Worm (Caenorhabditis elegans) whole organism, L2 larva: Measurements from ENCODE around the gene nonu-1.

ENCODE experiments used
- F13H6.1 ChIP-seq: sonication (generic microtip); optimal IDR thresholded peaks from 2 replicates; lab custom pipeline; 2016; ENCODE audit warnings: missing genetic modification characterization, missing compliant biosample characterization
- R02D3.7 ChIP-seq: fragments of 150-350 bp; optimal IDR thresholded peaks from 2 replicates; lab custom pipeline; 2014; ENCODE audit warnings: missing biosample characterization, missing genetic modification characterization
- Y55F3AM.14 ChIP-seq: fragments of 200-800 bp; sonication (Bioruptor generic); optimal IDR thresholded peaks from 2 replicates; lab custom pipeline; 2018; ENCODE audit warnings: mild to moderate bottlenecking, missing genetic modification characterization, missing compliant biosample characterization
- aly-2 ChIP-seq: fragments of 150-350 bp; optimal IDR thresholded peaks from 2 replicates; lab custom pipeline; 2014; ENCODE audit warnings: missing biosample characterization, missing genetic modification characterization
- egl-27 ChIP-seq: sonication (generic microtip); optimal IDR thresholded peaks from 3 replicates; lab custom pipeline; 2017; ENCODE audit warnings: missing biosample characterization, missing genetic modification reagents, missing genetic modification characterization
- elt-1 ChIP-seq: fragments of 150-350 bp; optimal IDR thresholded peaks from 2 replicates; lab custom pipeline; 2014; ENCODE audit warnings: missing biosample characterization, missing genetic modification characterization
- fos-1 ChIP-seq: fragments of 150-350 bp; optimal IDR thresholded peaks from 2 replicates; lab custom pipeline; 2014; ENCODE audit warnings: missing biosample characterization, missing genetic modification characterization
- lin-11 ChIP-seq: fragments of 150-350 bp; sonication (generic microtip); optimal IDR thresholded peaks from 2 replicates; lab custom pipeline; 2014; ENCODE audit warnings: missing biosample characterization, missing genetic modification characterization, inconsistent platforms, mixed read lengths
- lin-13 ChIP-seq: fragments of 150-350 bp; optimal IDR thresholded peaks from 2 replicates; lab custom pipeline; 2014; ENCODE audit warnings: missing biosample characterization, missing genetic modification reagents, missing genetic modification characterization
- lsy-2 ChIP-seq, 2 experiments: fragments of 150-350 bp in 1 of 2; sonication (generic microtip) in 1 of 2; optimal IDR thresholded peaks; 2 replicates each; lab custom pipeline; 2014 to 2017; ENCODE audit warnings: missing biosample characterization in 2 of 2, missing genetic modification characterization in 2 of 2
- mbf-1 ChIP-seq: sonication (generic microtip); optimal IDR thresholded peaks from 2 replicates; lab custom pipeline; 2017; ENCODE audit warnings: missing biosample characterization, missing genetic modification characterization
- mdl-1 ChIP-seq, 2 experiments: fragments of 150-350 bp in 1 of 2; sonication (generic microtip) in 1 of 2; optimal IDR thresholded peaks; 2 replicates each; lab custom pipeline; 2017; ENCODE audit warnings: missing biosample characterization in 2 of 2, missing genetic modification characterization in 2 of 2
- nhr-10 ChIP-seq: sonication (generic microtip); optimal IDR thresholded peaks from 2 replicates; lab custom pipeline; 2017; ENCODE audit warnings: missing biosample characterization, missing genetic modification characterization
- nhr-12 ChIP-seq: fragments of 150-350 bp; optimal IDR thresholded peaks from 2 replicates; lab custom pipeline; 2014; ENCODE audit warnings: missing biosample characterization, missing genetic modification characterization
- nhr-129 ChIP-seq: fragments of 150-350 bp; optimal IDR thresholded peaks from 2 replicates; lab custom pipeline; 2014; ENCODE audit warnings: missing biosample characterization, missing genetic modification characterization
- nhr-23 ChIP-seq: fragments of 150-350 bp; optimal IDR thresholded peaks from 2 replicates; lab custom pipeline; 2014; ENCODE audit warnings: missing biosample characterization, missing genetic modification reagents, missing genetic modification characterization
- nhr-237 ChIP-seq: fragments of 150-350 bp; optimal IDR thresholded peaks from 2 replicates; lab custom pipeline; 2014; ENCODE audit warnings: missing biosample characterization, missing genetic modification characterization
- nhr-25 ChIP-seq: fragments of 150-350 bp; sonication (generic microtip); optimal IDR thresholded peaks from 3 replicates; lab custom pipeline; 2014; ENCODE audit warnings: missing biosample characterization, missing genetic modification characterization
- nhr-6 ChIP-seq: fragments of 150-350 bp; optimal IDR thresholded peaks from 2 replicates; lab custom pipeline; 2014; ENCODE audit warnings: missing biosample characterization, missing genetic modification characterization
- nhr-77 ChIP-seq: fragments of 150-350 bp; optimal IDR thresholded peaks from 2 replicates; lab custom pipeline; 2014; ENCODE audit warnings: missing biosample characterization, missing genetic modification characterization
- peb-1 ChIP-seq: fragments of 150-350 bp; optimal IDR thresholded peaks from 2 replicates; lab custom pipeline; 2014; ENCODE audit warnings: missing biosample characterization, missing genetic modification characterization
- skn-1 ChIP-seq: sonication (generic microtip); optimal IDR thresholded peaks from 2 replicates; lab custom pipeline; 2017; ENCODE audit warnings: missing biosample characterization, missing genetic modification characterization
- sma-3 ChIP-seq: sonication (generic microtip); optimal IDR thresholded peaks from 2 replicates; lab custom pipeline; 2016; ENCODE audit warnings: missing genetic modification reagents, missing genetic modification characterization, missing compliant biosample characterization
- sma-9 ChIP-seq, 2 experiments: fragments of 150-350 bp in 1 of 2; sonication (generic microtip) in 1 of 2; optimal IDR thresholded peaks; 2 replicates each; lab custom pipeline; 2014 to 2016; ENCODE audit warnings: missing genetic modification characterization in 2 of 2, mild to moderate bottlenecking in 1 of 2, missing biosample characterization in 1 of 2, missing compliant biosample characterization in 1 of 2, missing genetic modification reagents in 1 of 2, moderate library complexity in 1 of 2
- unc-39 ChIP-seq: fragments of 150-350 bp; optimal IDR thresholded peaks from 2 replicates; lab custom pipeline; 2014; ENCODE audit warnings: missing biosample characterization, missing genetic modification characterization
- unc-55 ChIP-seq: fragments of 150-350 bp; sonication (generic microtip); optimal IDR thresholded peaks from 3 replicates; lab custom pipeline; 2014; ENCODE audit warnings: missing biosample characterization, missing genetic modification reagents, missing genetic modification characterization

nonu-1 gene

DNA sequence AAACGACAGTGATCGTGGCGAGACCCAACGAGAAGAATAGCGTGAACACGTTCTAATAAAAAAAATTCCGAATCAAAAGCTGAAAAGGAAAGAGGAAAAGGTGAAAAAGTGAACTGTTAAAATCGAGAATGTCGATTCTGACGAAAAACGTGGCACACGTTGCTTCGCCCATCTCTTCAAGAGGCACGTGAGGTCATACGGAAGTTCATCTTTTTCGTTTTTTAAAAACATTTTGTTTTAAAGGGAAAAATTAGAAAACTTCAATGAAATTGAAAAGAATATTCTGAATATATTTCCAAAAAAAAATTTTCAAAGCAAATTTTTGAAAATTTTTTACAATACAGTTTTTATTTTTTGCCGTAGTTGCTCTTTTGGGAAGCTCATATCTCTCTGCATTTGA lies 38.5 kb downstream of the nonu-1 start, which contains the start of gene C38D4.7:
TSS of gene C38D4.7 (minus strand) at position 101 of the 400 bp plus-strand sequence.
- TF ChIP-seq egl-27 (tag; lab: Kevin White, UChicago) (no peak), peb-1 (no peak), sma-9 (GFP tag; optimal IDR thresholded peaks at IDR 0.05; lab: Kevin White, UChicago) (no peak), sma-9 (tag; optimal IDR thresholded peaks at IDR 0.05; lab: Kevin White, UChicago) (no peak), aly-2 (tag; lab: Kevin White, UChicago) (no peak), R02D3.7 (tag; lab: Kevin White, UChicago) (no peak), Y55F3AM.14 (GFP tag; lab: Kevin White, UChicago) (no peak), nhr-12 (tag; lab: Kevin White, UChicago) (no peak), sma-3 (no peak), elt-1 (tag; lab: Kevin White, UChicago) (no peak), nhr-23 (no peak), unc-39 (tag; lab: Kevin White, UChicago) (no peak), nhr-25 (tag; lab: Kevin White, UChicago) (no peak), nhr-129 (no peak), skn-1 (no peak), nhr-237 (tag; lab: Kevin White, UChicago) (no peak), lin-13 (GFP tag; lab: Kevin White, UChicago) (no peak), mdl-1 (tag; optimal IDR thresholded peaks at IDR 0.05; lab: Kevin White, UChicago) (no peak), unc-55 (no peak)

DNA sequence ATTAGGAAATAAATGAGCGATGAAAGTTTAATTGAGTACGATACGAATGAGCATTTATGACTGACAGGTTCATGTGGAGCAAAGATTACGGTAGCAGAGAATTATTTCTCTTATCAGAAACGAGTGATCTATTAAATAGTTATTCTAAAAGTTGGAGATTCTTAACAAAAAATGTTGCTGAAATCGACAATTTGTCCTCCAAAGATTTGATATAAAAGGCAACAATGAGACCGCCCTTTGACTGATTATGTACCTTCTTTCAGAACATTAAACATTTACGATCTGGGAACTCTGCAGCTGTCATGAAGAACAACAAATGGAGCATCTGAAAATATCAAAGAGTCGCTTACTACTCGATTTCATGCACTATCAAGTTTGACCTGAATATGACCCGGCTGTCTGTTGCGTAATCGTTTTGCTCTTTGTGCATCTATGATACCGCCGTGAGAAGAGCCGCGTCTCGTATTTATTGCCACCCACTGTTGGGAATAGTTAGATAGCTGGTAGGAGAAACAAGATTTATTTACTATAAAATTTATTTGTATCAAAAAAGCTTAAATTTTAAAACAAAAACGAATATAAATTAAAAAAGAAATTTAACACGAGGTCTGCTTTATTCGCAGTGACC lies 40.1 kb downstream of the nonu-1 start, which contains the start of gene pal-1:
TSS of gene pal-1 (minus strand) at position 51 of the 628 bp plus-strand sequence.
- TF ChIP-seq lin-11 (tag; lab: Kevin White, UChicago): no peak

DNA sequence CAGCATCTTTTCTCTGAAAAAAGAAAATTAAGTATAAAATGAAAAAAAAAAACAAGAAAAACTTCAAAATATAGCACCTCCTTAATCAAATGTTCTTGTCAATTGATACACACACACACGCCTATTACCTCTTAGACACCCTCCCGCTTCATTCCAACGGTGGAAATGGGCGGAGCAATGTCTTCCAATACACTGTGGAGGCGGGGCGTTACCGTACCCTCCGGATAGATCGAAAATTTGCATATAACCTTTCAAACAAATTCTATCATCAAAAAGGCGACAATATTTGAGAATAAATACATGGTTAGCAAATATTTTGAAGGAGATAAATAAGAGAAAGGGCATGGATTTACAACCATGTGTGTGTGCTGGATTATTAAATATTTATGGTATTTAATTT lies 41.6 kb downstream of the nonu-1 start:
- TF ChIP-seq lsy-2 (tag; optimal IDR thresholded peaks at IDR 0.05; lab: Kevin White, UChicago) (peak in 1 of 2 experiments; percentile 63), elt-1 (tag; lab: Kevin White, UChicago) (no peak), nhr-77 (tag; lab: Kevin White, UChicago) (no peak)

DNA sequence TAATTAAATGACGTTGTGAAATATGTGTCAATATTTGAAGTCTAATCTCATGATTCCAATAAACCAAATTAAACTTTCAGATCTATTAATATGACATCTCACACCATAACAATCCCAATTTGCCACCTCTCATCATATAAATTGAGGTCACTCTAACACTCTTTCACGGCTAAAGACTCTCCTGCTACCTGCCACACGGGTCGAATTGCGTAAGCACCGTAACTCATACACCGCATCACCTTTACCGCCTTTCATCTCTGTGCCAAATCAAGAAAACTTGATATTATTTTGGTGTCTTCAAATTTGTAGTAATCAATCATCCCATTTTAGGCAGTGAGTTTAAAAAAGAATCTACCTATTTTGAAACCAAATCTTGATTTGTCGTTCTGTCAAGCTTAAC lies 43.4 kb downstream of the nonu-1 start:
- TF ChIP-seq F13H6.1 (no peak), nhr-25 (tag; lab: Kevin White, UChicago) (no peak), sma-9 (GFP tag; optimal IDR thresholded peaks at IDR 0.05; lab: Kevin White, UChicago) (no peak), sma-9 (tag; optimal IDR thresholded peaks at IDR 0.05; lab: Kevin White, UChicago) (no peak), elt-1 (tag; lab: Kevin White, UChicago) (no peak), unc-39 (tag; lab: Kevin White, UChicago) (no peak), mbf-1 (tag; lab: Kevin White, UChicago) (no peak), lsy-2 (tag; optimal IDR thresholded peaks at IDR 0.05; lab: Kevin White, UChicago) (no peak), unc-55 (no peak), nhr-6 (no peak)

DNA sequence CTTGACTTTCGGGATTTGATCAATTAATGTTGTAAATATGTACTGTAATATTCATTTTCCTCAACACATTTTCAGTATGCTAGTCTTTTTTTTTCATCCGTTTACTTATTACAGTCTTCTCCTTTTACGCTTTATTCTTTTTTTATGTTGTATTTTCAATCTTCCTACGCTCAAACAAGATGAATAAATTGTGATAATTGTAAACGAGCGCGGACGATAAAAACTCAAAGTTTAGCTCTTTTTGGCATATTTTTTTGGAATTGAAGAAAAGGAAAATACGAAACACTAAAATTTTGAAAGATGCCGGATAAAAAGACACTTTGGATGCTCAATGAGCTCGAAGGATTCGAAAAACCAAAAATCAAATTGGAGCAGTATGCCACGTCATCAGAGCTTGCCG lies 47.0 kb downstream of the nonu-1 start, which contains the start of gene metl-5:
TSS of gene metl-5 (plus strand) at position 301 of the 400 bp plus-strand sequence.
- no peak for TF ChIP-seq skn-1
- TF ChIP-seq lin-13 (GFP tag; lab: Kevin White, UChicago): no peak
- TF ChIP-seq mdl-1 (tag; optimal IDR thresholded peaks at IDR 0.05; lab: Kevin White, UChicago): no peak
- TF ChIP-seq F13H6.1: no peak
- no peak for TF ChIP-seq fos-1 (tag; lab: Kevin White, UChicago)
- TF ChIP-seq nhr-10 (tag; lab: Kevin White, UChicago): no peak
- TF ChIP-seq unc-55: no peak
